Worm (Caenorhabditis elegans) whole organism, early embryonic: ENCODE results near the gene usp-50.

Source experiments
- F13C5.2 ChIP-seq: sonication (generic microtip); optimal IDR thresholded peaks from 2 replicates; lab custom pipeline; 2017; ENCODE audit warnings: mild to moderate bottlenecking, missing genetic modification characterization, inconsistent platforms, missing compliant biosample characterization
- ama-1 ChIP-seq: fragments of 150-350 bp; optimal IDR thresholded peaks from 2 replicates; lab custom pipeline; 2014
- ceh-13 ChIP-seq: fragments of 200-800 bp; sonication (Bioruptor generic); optimal IDR thresholded peaks from 2 replicates; lab custom pipeline; 2018; ENCODE audit warnings: mild to moderate bottlenecking, missing genetic modification characterization, missing compliant biosample characterization
- flt-1 ChIP-seq: fragments of 200-800 bp; sonication (Bioruptor generic); IDR thresholded peaks from 2 replicates; pipeline ENCODE4 v1.3.6; 2022; ENCODE audit warnings: missing genetic modification characterization, missing compliant biosample characterization
- hmbx-1 ChIP-seq: sonication (generic microtip); optimal IDR thresholded peaks from 2 replicates; lab custom pipeline; 2016; ENCODE audit warnings: mild to moderate bottlenecking, missing genetic modification characterization, missing compliant biosample characterization
- hmg-4 ChIP-seq: fragments of 200-800 bp; sonication (Bioruptor generic); optimal IDR thresholded peaks from 2 replicates; lab custom pipeline; 2018; ENCODE audit warnings: mild to moderate bottlenecking, missing genetic modification characterization, missing compliant biosample characterization
- pes-1 ChIP-seq: fragments of 200-800 bp; sonication (Bioruptor generic); IDR thresholded peaks from 2 replicates; pipeline ENCODE4 v1.3.6; 2022; ENCODE audit warnings: missing genetic modification reagents, missing genetic modification characterization, missing compliant biosample characterization
- tbx-37 ChIP-seq: fragments of 200-800 bp; sonication (Bioruptor generic); conservative IDR thresholded peaks from 2 replicates; pipeline ENCODE4 v1.3.6; 2022; ENCODE audit warnings: missing genetic modification reagents, missing genetic modification characterization, missing compliant biosample characterization

DNA sequence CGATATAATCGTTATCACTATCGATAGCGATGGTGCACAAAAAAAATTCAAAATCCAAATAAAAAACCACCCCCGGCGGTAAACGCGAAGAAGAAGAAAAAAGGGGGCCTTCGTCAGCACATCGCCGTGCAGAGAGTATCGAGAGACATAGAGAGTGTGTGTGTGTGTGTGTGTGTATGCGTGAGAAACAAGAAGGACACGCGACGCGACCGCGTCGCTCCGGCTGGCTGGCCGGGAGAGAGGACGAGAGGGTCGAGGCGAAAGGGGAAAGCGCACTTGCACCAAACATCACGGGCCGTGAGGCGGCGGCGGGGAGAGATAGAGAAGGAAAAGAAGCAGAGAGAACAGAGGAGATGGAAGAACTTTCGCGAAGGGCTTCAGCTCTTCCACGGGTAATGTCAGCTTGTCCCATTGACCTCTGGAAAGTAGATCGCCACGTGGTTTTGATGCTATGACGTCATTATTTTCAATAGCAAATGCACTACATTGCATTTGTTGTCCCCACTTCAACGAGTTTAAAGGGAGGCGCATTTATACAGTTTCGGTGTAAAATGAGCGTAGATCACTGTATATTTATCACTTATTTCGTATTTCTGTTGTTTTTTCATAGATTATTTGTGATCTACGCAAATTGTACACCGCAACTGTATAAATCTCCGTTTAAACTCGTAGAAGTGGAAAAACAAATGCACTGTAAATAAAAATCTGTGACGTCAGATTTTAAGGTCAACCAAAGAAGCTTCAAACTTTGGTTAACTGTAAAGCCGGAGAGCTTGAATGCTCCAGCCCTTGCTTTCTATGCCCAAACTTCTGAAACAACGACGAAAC, 26.7 kb downstream of the usp-50 start, which contains the start of gene Y59A8B.24:
- TF ChIP-seq ama-1 (lab: Kevin White, UChicago) (no peak), hmg-4 (GFP tag; lab: Kevin White, UChicago) (peak; percentile 78), flt-1 (GFP tag; lab: Robert Waterston, UW) (peak; percentile 37; the same call in 1 of the 2 replicates), F13C5.2 (peak; percentile 81), pes-1 (GFP tag; lab: Robert Waterston, UW) (0 out of 2 replicates have a peak, but pooled peaks have one; percentile 7), tbx-37 (GFP tag; lab: Robert Waterston, UW) (no peak), hmbx-1 (tag; lab: Kevin White, UChicago) (no peak), ceh-13 (GFP tag; lab: Kevin White, UChicago) (no peak)
